Fruit fly (Drosophila melanogaster): ENCODE measurements around the gene Tasp1.

- no peak for TF ChIP-seq pan (optimal IDR thresholded peaks at IDR 0.05)
- no peak for TF ChIP-seq psq (optimal IDR thresholded peaks at IDR 0.05)
- TF ChIP-seq Dll (optimal IDR thresholded peaks at IDR 0.05), result no peak
Measured at dm6 chr3L:16090330-16090803, 3.0 kb upstream of the Tasp1 start, which contains the start of the genes CG5235 and ClC-c.
